Worm (Caenorhabditis elegans) whole organism, L4/young adult: ENCODE results near the gene dif-1.

ENCODE experiments used
- W03F9.2 ChIP-seq: fragments of 150-350 bp; optimal IDR thresholded peaks from 2 replicates; lab custom pipeline; 2014; ENCODE audit warnings: missing biosample characterization, missing genetic modification characterization
- him-1 ChIP-seq: sonication (generic microtip); optimal IDR thresholded peaks from 2 replicates; lab custom pipeline; 2016; ENCODE audit warnings: missing genotype, missing genetic modification reagents, missing genetic modification characterization, missing compliant biosample characterization

- peak; percentile 9 for TF ChIP-seq W03F9.2 (tag; lab: Kevin White, UChicago)
- no peak for TF ChIP-seq him-1 (tag; lab: Kevin White, UChicago)
These were observed 3.0 kb downstream of the dif-1 start for ce11 chrIV:7549844-7550243.
